Fruit fly (Drosophila melanogaster): ENCODE measurements around the gene CG2278.

CG2278 gene

DNA sequence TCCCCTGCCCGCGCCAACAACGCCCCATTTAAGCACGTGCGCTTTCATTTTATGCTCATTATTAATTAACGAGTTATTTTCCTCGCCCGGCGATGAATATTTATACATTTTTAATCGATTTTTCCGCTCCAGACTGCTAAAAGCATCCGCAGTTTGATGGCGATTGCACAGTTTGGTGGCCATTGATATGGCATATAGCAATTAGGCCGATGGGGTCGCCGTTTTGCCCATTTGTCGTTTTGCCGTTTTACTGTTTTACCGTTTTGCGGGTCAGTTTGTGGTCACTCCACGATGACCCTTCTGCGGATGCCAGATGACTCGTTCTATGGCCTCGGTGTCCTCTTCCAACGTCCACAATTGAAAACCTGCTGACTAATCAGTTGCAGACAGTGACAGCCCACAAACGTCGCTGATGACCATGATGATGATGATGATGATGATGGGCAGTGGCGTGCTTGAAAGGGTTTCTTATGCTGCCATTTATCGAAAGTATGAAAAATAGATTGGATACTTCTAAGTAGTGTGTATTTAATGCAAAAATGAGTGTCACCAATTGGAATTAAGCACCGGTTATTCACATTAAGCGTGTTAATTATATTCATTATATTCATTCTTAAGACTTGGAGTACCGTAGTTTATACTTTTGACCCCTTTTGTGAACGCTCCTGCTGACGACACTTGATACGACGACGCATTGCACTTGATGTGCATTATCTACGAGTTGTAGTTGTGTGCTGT, 41.8 kb upstream of the CG2278 start (continued):
- no peak for TF ChIP-seq Sox15 (GFP tag; optimal IDR thresholded peaks at IDR 0.05)
- TF ChIP-seq ss (GFP tag; optimal IDR thresholded peaks at IDR 0.05): peak; percentile 58 to 65
- TF ChIP-seq CG6792 (GFP tag; optimal IDR thresholded peaks at IDR 0.05): peak; percentile 18
- TF ChIP-seq CG8319 (GFP tag; optimal IDR thresholded peaks at IDR 0.05): no peak
- peak; percentile 75 for TF ChIP-seq CG8119 (GFP tag; IDR thresholded peaks at IDR 0.05)
- TF ChIP-seq CG4318 (GFP tag; optimal IDR thresholded peaks at IDR 0.05): peak; percentile 50
- peak; percentile 53 for TF ChIP-seq Gug (GFP tag; IDR thresholded peaks at IDR 0.05)
- peak; percentile 91 for TF ChIP-seq Eip78C (GFP tag)
- TF ChIP-seq Hr38 (GFP tag; optimal IDR thresholded peaks at IDR 0.05): no peak
- TF ChIP-seq CG32006 (GFP tag; optimal IDR thresholded peaks at IDR 0.05): peak; percentile 78
- peak; percentile 57 for TF ChIP-seq CG3919 (GFP tag; optimal IDR thresholded peaks at IDR 0.05)
- TF ChIP-seq Sox102F (GFP tag; optimal IDR thresholded peaks at IDR 0.05): no peak
- TF ChIP-seq CG11294 (GFP tag; IDR thresholded peaks at IDR 0.05): peak; percentile 34; the same call in 1 of the 2 replicates
- peak; percentile 72 for TF ChIP-seq fd59A (GFP tag; optimal IDR thresholded peaks at IDR 0.05)
- TF ChIP-seq fd85E (GFP tag; optimal IDR thresholded peaks at IDR 0.05): no peak
- TF ChIP-seq CG6808 (GFP tag; optimal IDR thresholded peaks at IDR 0.05): peak; percentile 79
- peak; percentile 11 for TF ChIP-seq CG11762 (GFP tag; optimal IDR thresholded peaks at IDR 0.05; ENCODE audit: insufficient read depth)
- peak; percentile 29 for TF ChIP-seq CG34406 (GFP tag; optimal IDR thresholded peaks at IDR 0.05)
- TF ChIP-seq dsx (GFP tag; optimal IDR thresholded peaks at IDR 0.05; ENCODE audit: poor library complexity, severe bottlenecking): peak; percentile 53
- TF ChIP-seq net (GFP tag; optimal IDR thresholded peaks at IDR 0.05): peak; percentile 47
- TF ChIP-seq Ets21C (GFP tag; optimal IDR thresholded peaks at IDR 0.05): no peak
- TF ChIP-seq lz (GFP tag; optimal IDR thresholded peaks at IDR 0.05): no peak
- TF ChIP-seq Lpt (GFP tag; optimal IDR thresholded peaks at IDR 0.05): peak; percentile 48
- TF ChIP-seq salr (GFP tag; optimal IDR thresholded peaks at IDR 0.05): peak; percentile 41 to 49
- TF ChIP-seq Hr39 (GFP tag; optimal IDR thresholded peaks at IDR 0.05): no peak
- peak; percentile 66 for TF ChIP-seq Hr4 (GFP tag; optimal IDR thresholded peaks at IDR 0.05)
- peak; percentile 54 for TF ChIP-seq achi (GFP tag; optimal IDR thresholded peaks at IDR 0.05)
- no peak for TF ChIP-seq CG11902 (GFP tag; optimal IDR thresholded peaks at IDR 0.05)
- TF ChIP-seq CG6163 (GFP tag; IDR thresholded peaks at IDR 0.05): peak; percentile 67
- TF ChIP-seq Blimp-1 (GFP tag; optimal IDR thresholded peaks at IDR 0.05): no peak
- TF ChIP-seq topi (GFP tag; optimal IDR thresholded peaks at IDR 0.05): no peak
- no peak for TF ChIP-seq CG6854 (GFP tag; optimal IDR thresholded peaks at IDR 0.05)
- peak; percentile 74 for TF ChIP-seq CG10669 (GFP tag; optimal IDR thresholded peaks at IDR 0.05)

- TF ChIP-seq Eip93F (GFP tag; optimal IDR thresholded peaks at IDR 0.05) (no peak), CG8632 (GFP tag; optimal IDR thresholded peaks at IDR 0.05) (peak; percentile 51), topi (GFP tag; optimal IDR thresholded peaks at IDR 0.05) (peak; percentile 52), Met (GFP tag; optimal IDR thresholded peaks at IDR 0.05) (peak; percentile 57), dsx (GFP tag; optimal IDR thresholded peaks at IDR 0.05; ENCODE audit: poor library complexity, severe bottlenecking) (peak; percentile 81), Gug (GFP tag; IDR thresholded peaks at IDR 0.05) (peak; percentile 43), net (GFP tag; optimal IDR thresholded peaks at IDR 0.05) (peak; percentile 50), Eip75B (GFP tag; optimal IDR thresholded peaks at IDR 0.05) (peak; percentile 72), CG3919 (GFP tag; optimal IDR thresholded peaks at IDR 0.05) (peak; percentile 73), Hr38 (GFP tag; optimal IDR thresholded peaks at IDR 0.05) (no peak), Sox102F (GFP tag; optimal IDR thresholded peaks at IDR 0.05) (peak; percentile 27), CG32006 (GFP tag; optimal IDR thresholded peaks at IDR 0.05) (peak; percentile 72), vri (GFP tag; optimal IDR thresholded peaks at IDR 0.05) (peak; percentile 14), achi (GFP tag; optimal IDR thresholded peaks at IDR 0.05) (peak; percentile 69), Eip78C (GFP tag) (peak; percentile 90), CG7368 (GFP tag; optimal IDR thresholded peaks at IDR 0.05) (peak; percentile 48), dac (GFP tag; optimal IDR thresholded peaks at IDR 0.05) (peak; percentile 3), eg (GFP tag; IDR thresholded peaks at IDR 0.05) (peak; percentile 65; the same call in 2 of the 3 replicates), Ets21C (GFP tag; optimal IDR thresholded peaks at IDR 0.05) (peak; percentile 22), CG6854 (GFP tag; optimal IDR thresholded peaks at IDR 0.05) (no peak), Hr39 (GFP tag; optimal IDR thresholded peaks at IDR 0.05) (peak; percentile 51), fd85E (GFP tag; optimal IDR thresholded peaks at IDR 0.05) (no peak), CG11294 (GFP tag; IDR thresholded peaks at IDR 0.05) (peak; percentile 59), lz (GFP tag; optimal IDR thresholded peaks at IDR 0.05) (peak; percentile 51), Sox15 (GFP tag; optimal IDR thresholded peaks at IDR 0.05) (peak; percentile 45), CG6276 (GFP tag; optimal IDR thresholded peaks at IDR 0.05) (peak; percentile 56), CG9139 (GFP tag; optimal IDR thresholded peaks at IDR 0.05) (peak; percentile 71), CG4318 (GFP tag; optimal IDR thresholded peaks at IDR 0.05) (peak; percentile 51), cyc (GFP tag; optimal IDR thresholded peaks at IDR 0.05) (peak; percentile 56), pdm3 (GFP tag; optimal IDR thresholded peaks at IDR 0.05) (peak; percentile 74)
These were observed 41.1 kb upstream of the CG2278 start for dm6 chrX:8211094-8211730.
